Worm (Caenorhabditis elegans) whole organism, L4/young adult: ENCODE measurements around the gene sel-10.

Experiments used
- W03F9.2 ChIP-seq: fragments of 150-350 bp; optimal IDR thresholded peaks from 2 replicates; lab custom pipeline; 2014; ENCODE audit warnings: missing biosample characterization, missing genetic modification characterization
- dao-5 ChIP-seq: sonication (generic microtip); optimal IDR thresholded peaks from 2 replicates; lab custom pipeline; 2016; ENCODE audit warnings: missing genotype, missing genetic modification characterization, moderate library complexity, missing compliant biosample characterization
- him-1 ChIP-seq: sonication (generic microtip); optimal IDR thresholded peaks from 2 replicates; lab custom pipeline; 2016; ENCODE audit warnings: missing genotype, missing genetic modification reagents, missing genetic modification characterization, missing compliant biosample characterization

DNA sequence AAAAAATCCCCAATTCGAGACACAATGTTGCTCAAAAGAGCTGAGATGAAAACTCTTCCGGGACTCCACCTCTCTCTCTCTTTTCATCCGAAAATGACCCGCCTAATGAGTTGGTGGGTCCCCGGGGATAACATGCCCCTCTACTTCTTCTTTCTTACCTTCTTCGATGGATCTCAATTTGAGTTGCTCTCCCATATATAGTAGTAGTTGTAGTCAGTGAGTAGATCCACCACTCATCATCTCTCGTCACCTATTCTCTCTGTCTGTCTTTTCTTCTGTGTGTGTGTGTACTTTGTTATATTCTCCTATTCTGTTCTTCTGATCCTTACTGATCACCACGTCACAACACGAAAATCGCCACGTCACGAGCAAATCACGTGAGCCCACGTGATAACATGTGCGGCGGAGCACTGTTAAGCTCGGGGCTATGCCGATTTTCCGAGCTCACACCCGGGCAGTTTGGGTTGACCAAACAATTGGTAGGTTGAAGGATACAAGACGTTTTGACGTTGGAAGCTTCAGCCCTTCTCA is 22.9 kb upstream of the sel-10 start, which contains the start of gene twk-32:
- no peak for TF ChIP-seq dao-5 (tag; lab: Kevin White, UChicago)
- no peak for TF ChIP-seq W03F9.2 (tag; lab: Kevin White, UChicago)
- no peak for TF ChIP-seq him-1
